Worm (Caenorhabditis elegans): Measurements from ENCODE around the gene clec-65.

Gene clec-65

DNA sequence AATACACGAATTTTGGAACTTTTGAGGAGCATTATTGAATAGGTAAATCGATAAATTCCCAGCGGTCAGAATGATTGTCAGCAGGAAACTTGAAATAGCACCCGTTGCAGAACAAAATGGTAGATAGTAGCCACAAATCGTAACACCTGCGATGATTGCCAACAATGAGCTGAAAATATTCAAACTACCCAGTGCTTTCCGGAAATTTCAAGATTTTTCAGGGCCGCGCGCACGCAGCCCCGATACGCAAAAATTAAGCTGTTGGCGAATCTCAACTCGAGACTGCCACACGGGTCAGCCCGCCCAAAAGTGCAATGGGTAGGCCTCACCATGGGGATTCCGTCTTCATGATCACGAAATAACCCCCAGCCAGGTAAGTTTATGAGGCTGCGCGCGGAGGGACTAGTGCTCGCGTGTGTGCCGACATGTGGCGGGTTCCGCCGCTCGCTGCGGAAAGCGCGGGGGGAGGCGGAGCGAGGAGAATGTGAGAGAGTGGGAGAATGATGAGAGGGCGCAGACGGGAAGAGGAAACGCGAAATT lies 43.5 kb downstream of the clec-65 start (continued):
- TF ChIP-seq aptf-3 (GFP tag; IDR thresholded peaks at IDR 0.05) = 0 out of 2 replicates have a peak, but pooled peaks have one; percentile 39
- TF ChIP-seq rec-8 (tag; optimal IDR thresholded peaks at IDR 0.05) = peak; percentile 82 to 98
- peak; percentile 84 for TF ChIP-seq ceh-79 (tag; optimal IDR thresholded peaks at IDR 0.05)
- TF ChIP-seq B0336.3 (GFP tag; IDR thresholded peaks at IDR 0.05) = peak; percentile 100
- peak; percentile 87 for TF ChIP-seq T07F8.4 (tag; optimal IDR thresholded peaks at IDR 0.05)
- peak; percentile 64; the same call in 1 of the 2 replicates for TF ChIP-seq bed-2 (GFP tag; IDR thresholded peaks at IDR 0.05)
- peak; percentile 95 for TF ChIP-seq tlf-1 (GFP tag; optimal IDR thresholded peaks at IDR 0.05)
- TF ChIP-seq aptf-2 (GFP tag; conservative IDR thresholded peaks at IDR 0.05) = peak; percentile 77; the same call in 1 of the 2 replicates
- TF ChIP-seq nhr-27 (tag; optimal IDR thresholded peaks at IDR 0.05) = peak; percentile 49
- peak; percentile 95 for TF ChIP-seq mcd-1 (GFP tag; IDR thresholded peaks at IDR 0.05)
- peak; percentile 90 for TF ChIP-seq ztf-28 (GFP tag; IDR thresholded peaks at IDR 0.05)
- TF ChIP-seq lir-1 (GFP tag; conservative IDR thresholded peaks at IDR 0.05) = peak; percentile 81
- peak; percentile 89 for TF ChIP-seq K12H6.12 (tag; optimal IDR thresholded peaks at IDR 0.05)
- TF ChIP-seq rpc-1 (optimal IDR thresholded peaks at IDR 0.05) = peak; percentile 38
- peak; percentile 18 for TF ChIP-seq rpc-1 (tag; optimal IDR thresholded peaks at IDR 0.05)
- TF ChIP-seq dpff-1 (tag; optimal IDR thresholded peaks at IDR 0.05) = peak; percentile 95
- TF ChIP-seq nhr-179 (tag; optimal IDR thresholded peaks at IDR 0.05) = peak; percentile 40
- peak; percentile 97 for TF ChIP-seq ets-4 (GFP tag; optimal IDR thresholded peaks at IDR 0.05)
- peak; percentile 52 for TF ChIP-seq B0261.1 (tag; optimal IDR thresholded peaks at IDR 0.05)
- peak; percentile 84 for TF ChIP-seq attf-5 (GFP tag; optimal IDR thresholded peaks at IDR 0.05)
- TF ChIP-seq gei-17 (GFP tag; optimal IDR thresholded peaks at IDR 0.05) = peak; percentile 94
- TF ChIP-seq B0035.1 (tag; optimal IDR thresholded peaks at IDR 0.05) = peak; percentile 89
- TF ChIP-seq ztf-26 (tag; optimal IDR thresholded peaks at IDR 0.05) = peak; percentile 96
- peak; percentile 91 for TF ChIP-seq ZK185.1 (tag; optimal IDR thresholded peaks at IDR 0.05; ENCODE audit: poor library complexity, severe bottlenecking)
- peak; percentile 28 for TF ChIP-seq efl-1 (GFP tag; optimal IDR thresholded peaks at IDR 0.05)
- peak; percentile 99 for TF ChIP-seq attf-6 (GFP tag; IDR thresholded peaks at IDR 0.05)
- TF ChIP-seq pha-4 (tag; optimal IDR thresholded peaks at IDR 0.05) = no peak
- TF ChIP-seq let-607 (tag; optimal IDR thresholded peaks at IDR 0.05) = peak; percentile 81 to 90
- TF ChIP-seq madf-10 (tag; optimal IDR thresholded peaks at IDR 0.05) = peak; percentile 91
- TF ChIP-seq F37B4.10 (GFP tag; IDR thresholded peaks at IDR 0.05) = peak; percentile 90; the same call in 1 of the 2 replicates
- peak; percentile 96 for TF ChIP-seq hsf-1 (GFP tag; IDR thresholded peaks at IDR 0.05)
- TF ChIP-seq ztf-6 (GFP tag; IDR thresholded peaks at IDR 0.05) = peak; percentile 56; the same call in 1 of the 2 replicates
- TF ChIP-seq tbp1 (GFP tag; optimal IDR thresholded peaks at IDR 0.05) = peak; percentile 83
- TF ChIP-seq akir-1 (GFP tag; optimal IDR thresholded peaks at IDR 0.05) = peak; percentile 69
- peak; percentile 73 for TF ChIP-seq let-526 (GFP tag; IDR thresholded peaks at IDR 0.05)
- peak; percentile 97 for TF ChIP-seq lin-40 (tag; optimal IDR thresholded peaks at IDR 0.05)
- TF ChIP-seq ekl-4 (GFP tag; IDR thresholded peaks at IDR 0.05) = peak; percentile 97
- TF ChIP-seq ceh-91 (GFP tag; IDR thresholded peaks at IDR 0.05) = peak; percentile 77
- TF ChIP-seq C06A6.2 (GFP tag; conservative IDR thresholded peaks at IDR 0.05) = peak; percentile 88
- peak; percentile 99 for TF ChIP-seq F52B5.7 (tag; optimal IDR thresholded peaks at IDR 0.05)
- peak; percentile 99 for TF ChIP-seq pbrm-1 (GFP tag; IDR thresholded peaks at IDR 0.05)
- TF ChIP-seq dox-1 (GFP tag; IDR thresholded peaks at IDR 0.05) = peak; percentile 99
- peak; percentile 68 for TF ChIP-seq madf-3 (GFP tag; IDR thresholded peaks at IDR 0.05)
- peak; percentile 95 for TF ChIP-seq F23B12.7 (tag; optimal IDR thresholded peaks at IDR 0.05; ENCODE audit: insufficient read depth)
- TF ChIP-seq sea-2 (GFP tag; IDR thresholded peaks at IDR 0.05) = peak; percentile 84; the same call in 1 of the 2 replicates
- peak; percentile 95 for TF ChIP-seq egl-44 (GFP tag; IDR thresholded peaks at IDR 0.05)
- peak; percentile 73 for TF ChIP-seq madf-8 (GFP tag; conservative IDR thresholded peaks at IDR 0.05)
- TF ChIP-seq snpc-1.3 (tag; optimal IDR thresholded peaks at IDR 0.05; ENCODE audit: insufficient read depth) = peak; percentile 96
